Fruit fly (Drosophila melanogaster) Kc167 (cell line): ENCODE results near the gene Ubc4.

Source experiments
- Sin3A ChIP-seq: fragments of >200 bp; optimal IDR thresholded peaks from 2 replicates; lab custom pipeline; 2018; ENCODE audit warnings: missing external identifiers
- h ChIP-seq: fragments of >200 bp; optimal IDR thresholded peaks from 3 replicates; lab custom pipeline; 2018; ENCODE audit warnings: missing external identifiers

dm6 chr3L:9744060-9744549 lies 46.0 kb downstream of the Ubc4 start:
- TF ChIP-seq h (lab: Kevin White, UChicago) (no peak), Sin3A (lab: Kevin White, UChicago) (no peak)
